Fruit fly (Drosophila melanogaster) Kc167 (cell line): ENCODE results near the gene CG14421.

ENCODE experiments used
- Sin3A ChIP-seq: fragments of >200 bp; optimal IDR thresholded peaks from 2 replicates; lab custom pipeline; 2018; ENCODE audit warnings: missing external identifiers
- insv ChIP-seq: fragments of >200 bp; optimal IDR thresholded peaks from 3 replicates; lab custom pipeline; 2018; ENCODE audit warnings: missing external identifiers
- ttk ChIP-seq: sonication (Bioruptor generic); optimal IDR thresholded peaks from 2 replicates; lab custom pipeline; 2017; ENCODE audit warnings: missing external identifiers

DNA sequence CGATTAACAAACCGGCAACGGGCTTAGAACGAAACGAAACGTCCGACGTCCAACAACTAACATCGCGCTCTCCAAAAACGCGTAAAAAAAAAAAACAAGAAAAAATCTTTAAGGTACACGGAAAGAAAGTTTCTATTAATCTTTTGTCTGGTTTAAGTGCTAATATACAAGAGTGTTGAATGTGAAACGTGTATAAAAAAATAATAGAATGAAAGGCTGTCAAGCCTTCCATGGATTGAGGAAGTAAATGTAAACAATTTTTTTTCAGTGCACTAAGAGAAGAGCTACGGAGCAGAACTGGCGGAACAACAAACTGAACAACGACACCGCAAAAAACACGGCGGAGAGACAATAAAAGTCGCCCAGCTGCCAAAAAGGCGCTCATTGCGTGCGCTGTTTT is 21.5 kb upstream of the CG14421 start, which contains the start of gene CG3588:
- TF ChIP-seq insv (lab: Kevin White, UChicago) (no peak), ttk (lab: Kevin White, UChicago) (no peak), Sin3A (lab: Kevin White, UChicago) (no peak)
